Fruit fly (Drosophila melanogaster) whole organism, embryonic: Measurements from ENCODE around the gene CG32681.

Experiments
- Asciz ChIP-seq: fragments of 200-800 bp; sonication (Bioruptor generic); optimal IDR thresholded peaks from 2 replicates; lab custom pipeline; 2017; ENCODE audit warnings: missing biosample characterization, mild to moderate bottlenecking, missing genetic modification characterization, missing genetic modification reagents
- CG12104 ChIP-seq: fragments of 200-800 bp; sonication (Bioruptor generic); optimal IDR thresholded peaks from 3 replicates; lab custom pipeline; 2016; ENCODE audit warnings: missing biosample characterization, missing genetic modification characterization
- CG12155 ChIP-seq: fragments of 200-800 bp; sonication (Bioruptor generic); optimal IDR thresholded peaks from 3 replicates; lab custom pipeline; 2016; ENCODE audit warnings: missing biosample characterization, missing genetic modification characterization
- CG13624 ChIP-seq: fragments of 200-800 bp; sonication (Bioruptor generic); optimal IDR thresholded peaks from 2 replicates; lab custom pipeline; 2016; ENCODE audit warnings: missing biosample characterization, missing genetic modification characterization
- CG14441 ChIP-seq: fragments of 200-800 bp; sonication (Bioruptor generic); IDR thresholded peaks from 2 replicates; pipeline ENCODE4 v1.3.6; 2022; ENCODE audit warnings: missing biosample characterization, missing genetic modification characterization
- CG15696 ChIP-seq: fragments of 200-800 bp; sonication (Bioruptor generic); optimal IDR thresholded peaks from 2 replicates; lab custom pipeline; 2019; ENCODE audit warnings: missing biosample characterization, mild to moderate bottlenecking, missing genetic modification characterization, moderate library complexity
- CG16863 ChIP-seq: fragments of 200-800 bp; sonication (Bioruptor generic); optimal IDR thresholded peaks from 3 replicates; lab custom pipeline; 2016; ENCODE audit warnings: missing biosample characterization, missing genetic modification characterization
- CG17568 ChIP-seq: fragments of 200-800 bp; sonication (Bioruptor generic); optimal IDR thresholded peaks from 2 replicates; lab custom pipeline; 2018; ENCODE audit warnings: missing biosample characterization, mild to moderate bottlenecking, missing genetic modification characterization, moderate library complexity
- CG1792 ChIP-seq: fragments of 200-800 bp; sonication (Bioruptor generic); optimal IDR thresholded peaks from 2 replicates; lab custom pipeline; 2016; ENCODE audit warnings: missing biosample characterization, missing genetic modification characterization
- CG18599 ChIP-seq: fragments of 200-800 bp; sonication (Bioruptor generic); optimal IDR thresholded peaks from 3 replicates; lab custom pipeline; 2017; ENCODE audit warnings: missing biosample characterization, missing genetic modification characterization, mild to moderate bottlenecking, moderate library complexity, missing genetic modification reagents
- CG3065 ChIP-seq: fragments of 200-800 bp; sonication (Bioruptor generic); optimal IDR thresholded peaks from 2 replicates; lab custom pipeline; 2016; ENCODE audit warnings: missing biosample characterization, missing genetic modification characterization
- CG32532 ChIP-seq: fragments of 200-800 bp; sonication (Bioruptor generic); IDR thresholded peaks from 2 replicates; pipeline ENCODE4 v1.3.6; 2022; ENCODE audit warnings: missing biosample characterization, missing genetic modification characterization
- CG3281 ChIP-seq: fragments of 200-800 bp; sonication (Bioruptor generic); optimal IDR thresholded peaks from 3 replicates; lab custom pipeline; 2017; ENCODE audit warnings: missing biosample characterization, mild to moderate bottlenecking, missing genetic modification characterization
- CG4360 ChIP-seq: fragments of 200-800 bp; sonication (Bioruptor generic); IDR thresholded peaks from 2 replicates; pipeline ENCODE4 v1.3.6; 2022; ENCODE audit warnings: missing biosample characterization, missing genetic modification characterization
- CG6813 ChIP-seq: fragments of 200-800 bp; sonication (Bioruptor generic); optimal IDR thresholded peaks from 2 replicates; lab custom pipeline; 2017; ENCODE audit warnings: missing biosample characterization, missing genetic modification characterization, mild to moderate bottlenecking, moderate library complexity, missing genetic modification reagents
- CG8290 ChIP-seq, 3 experiments: fragments of 200-800 bp; sonication (Bioruptor generic); optimal IDR thresholded peaks; 2 replicates each; lab custom pipeline; 2016 to 2019; ENCODE audit warnings: missing biosample characterization in 3 of 3, missing genetic modification characterization in 3 of 3, mild to moderate bottlenecking in 2 of 3, moderate library complexity in 1 of 3
- CTCF ChIP-seq: fragments of 200-800 bp; sonication (Bioruptor generic); optimal IDR thresholded peaks from 2 replicates; lab custom pipeline; 2017; ENCODE audit warnings: missing biosample characterization, mild to moderate bottlenecking, missing genetic modification characterization, moderate library complexity
- Dad ChIP-seq: fragments of 200-800 bp; sonication (Bioruptor generic); optimal IDR thresholded peaks from 3 replicates; lab custom pipeline; 2016; ENCODE audit warnings: missing biosample characterization, missing genetic modification characterization
- Dbx ChIP-seq: fragments of 200-800 bp; sonication (Bioruptor generic); IDR thresholded peaks from 3 replicates; pipeline ENCODE4 v1.3.6; 2022; ENCODE audit warnings: missing biosample characterization, missing genetic modification characterization
- Dll ChIP-seq: fragments of 200-800 bp; sonication (Bioruptor generic); IDR thresholded peaks from 4 replicates; pipeline ENCODE4 v1.3.6; 2022; ENCODE audit warnings: missing biosample characterization, missing genetic modification characterization; ENCODE audit not compliant: partially characterized antibody
- Doc2 ChIP-seq: fragments of 200-800 bp; sonication (Bioruptor generic); IDR thresholded peaks from 2 replicates; pipeline ENCODE4 v1.3.6; 2022; ENCODE audit warnings: missing biosample characterization, missing genetic modification characterization
- Fer2 ChIP-seq: fragments of 200-800 bp; sonication (Bioruptor generic); optimal IDR thresholded peaks from 2 replicates; lab custom pipeline; 2018; ENCODE audit warnings: missing biosample characterization, mild to moderate bottlenecking, missing genetic modification characterization, moderate library complexity
- Hand ChIP-seq: fragments of 200-800 bp; sonication (Bioruptor generic); optimal IDR thresholded peaks from 2 replicates; lab custom pipeline; 2017; ENCODE audit warnings: mild to moderate bottlenecking, missing biosample characterization, missing genetic modification reagents, missing genetic modification characterization
- Med ChIP-seq: fragments of 200-800 bp; sonication (Bioruptor generic); peaks from one replicate; lab custom pipeline; 2016; ENCODE audit warnings: missing biosample characterization, missing genetic modification characterization, mild to moderate bottlenecking, inconsistent platforms, moderate library complexity
- NC2α ChIP-seq: fragments of 200-800 bp; sonication (Bioruptor generic); optimal IDR thresholded peaks from 2 replicates; lab custom pipeline; 2016; ENCODE audit warnings: missing biosample characterization, missing genetic modification characterization
- NC2β ChIP-seq: fragments of 200-800 bp; sonication (Bioruptor generic); optimal IDR thresholded peaks from 2 replicates; lab custom pipeline; 2016; ENCODE audit warnings: missing biosample characterization, missing genetic modification characterization
- Neu2 ChIP-seq: fragments of 200-800 bp; sonication (Bioruptor generic); optimal IDR thresholded peaks from 3 replicates; lab custom pipeline; 2016; ENCODE audit warnings: missing biosample characterization, missing genetic modification characterization, borderline replicate concordance
- NfI ChIP-seq: fragments of 200-800 bp; sonication (Bioruptor generic); optimal IDR thresholded peaks from 3 replicates; lab custom pipeline; 2018; ENCODE audit warnings: missing biosample characterization, mild to moderate bottlenecking, missing genetic modification characterization, moderate library complexity
- Oli ChIP-seq: fragments of 200-800 bp; sonication (Bioruptor generic); optimal IDR thresholded peaks from 2 replicates; lab custom pipeline; 2018; ENCODE audit warnings: missing biosample characterization, mild to moderate bottlenecking, missing genetic modification characterization, moderate library complexity
- Pdp1 ChIP-seq, 2 experiments: fragments of 200-800 bp; sonication (Bioruptor generic); optimal IDR thresholded peaks; 3 replicates each; lab custom pipeline; 2016; ENCODE audit warnings: missing biosample characterization in 2 of 2, missing genetic modification characterization in 2 of 2, mild to moderate bottlenecking in 1 of 2, moderate library complexity in 1 of 2
- Poxn ChIP-seq: fragments of 200-800 bp; sonication (Bioruptor generic); IDR thresholded peaks from 2 replicates; pipeline ENCODE4 v1.3.6; 2022; ENCODE audit warnings: missing biosample characterization, missing genetic modification characterization
- Rx ChIP-seq: fragments of 200-800 bp; sonication (Bioruptor generic); IDR thresholded peaks from 2 replicates; pipeline ENCODE4 v1.3.6; 2022; ENCODE audit warnings: missing biosample characterization, missing genetic modification characterization
- Vsx1 ChIP-seq: fragments of 200-800 bp; sonication (Bioruptor generic); optimal IDR thresholded peaks from 2 replicates; lab custom pipeline; 2017; ENCODE audit warnings: missing biosample characterization, mild to moderate bottlenecking, missing genetic modification characterization, missing genetic modification reagents
- bowl ChIP-seq: fragments of 200-800 bp; sonication (Bioruptor generic); IDR thresholded peaks from 2 replicates; pipeline ENCODE4 v1.3.6; 2022; ENCODE audit warnings: missing biosample characterization, missing genetic modification characterization
- crc ChIP-seq: fragments of 200-800 bp; sonication (Bioruptor generic); optimal IDR thresholded peaks from 2 replicates; lab custom pipeline; 2016; ENCODE audit warnings: missing biosample characterization, missing genetic modification characterization
- dpn ChIP-seq, 2 experiments: fragments of 200-800 bp; sonication (Bioruptor generic); optimal IDR thresholded peaks; 3 replicates each; lab custom pipeline; 2016; ENCODE audit warnings: missing biosample characterization in 2 of 2, missing genetic modification characterization in 2 of 2
- emc ChIP-seq: fragments of 200-800 bp; sonication (Bioruptor generic); optimal IDR thresholded peaks from 2 replicates; lab custom pipeline; 2016; ENCODE audit warnings: missing biosample characterization, missing genetic modification characterization
- insv ChIP-seq, 2 experiments: fragments of 200-800 bp; sonication (Bioruptor generic); optimal IDR thresholded peaks; 3 replicates each; lab custom pipeline; 2016 to 2018; ENCODE audit warnings: missing biosample characterization in 2 of 2, missing genetic modification characterization in 2 of 2
- jing ChIP-seq: fragments of 200-800 bp; sonication (Bioruptor generic); optimal IDR thresholded peaks from 2 replicates; lab custom pipeline; 2018; ENCODE audit warnings: missing biosample characterization, mild to moderate bottlenecking, missing genetic modification characterization
- ken ChIP-seq: fragments of 200-800 bp; sonication (Bioruptor generic); IDR thresholded peaks from 3 replicates; pipeline ENCODE4 v1.3.6; 2022; ENCODE audit warnings: missing biosample characterization, missing genetic modification characterization
- maf-S ChIP-seq: fragments of 200-800 bp; sonication (Bioruptor generic); optimal IDR thresholded peaks from 2 replicates; lab custom pipeline; 2016; ENCODE audit warnings: missing biosample characterization, missing genetic modification characterization
- mirr ChIP-seq: fragments of 200-800 bp; sonication (Bioruptor generic); optimal IDR thresholded peaks from 3 replicates; lab custom pipeline; 2018; ENCODE audit warnings: missing biosample characterization, mild to moderate bottlenecking, missing genetic modification characterization
- nmo ChIP-seq: fragments of 200-800 bp; sonication (Bioruptor generic); optimal IDR thresholded peaks from 2 replicates; lab custom pipeline; 2018; ENCODE audit warnings: missing biosample characterization, mild to moderate bottlenecking, missing genetic modification characterization, moderate library complexity
- otp ChIP-seq: fragments of 200-800 bp; sonication (Bioruptor generic); IDR thresholded peaks from 3 replicates; pipeline ENCODE4, ENCODE4 v1.3.6; 2022; ENCODE audit warnings: missing biosample characterization, missing genetic modification characterization
- schlank ChIP-seq: fragments of 200-800 bp; sonication (Bioruptor generic); optimal IDR thresholded peaks from 2 replicates; lab custom pipeline; 2018; ENCODE audit warnings: missing biosample characterization, mild to moderate bottlenecking, missing genetic modification characterization
- sens ChIP-seq: fragments of 200-800 bp; sonication (Bioruptor generic); peaks from one replicate; lab custom pipeline; 2016; ENCODE audit warnings: missing biosample characterization, missing genetic modification characterization
- trh ChIP-seq: fragments of 200-800 bp; sonication (Bioruptor generic); optimal IDR thresholded peaks from 2 replicates; lab custom pipeline; 2016; ENCODE audit warnings: missing biosample characterization, missing genetic modification characterization
- tup ChIP-seq: fragments of 200-800 bp; sonication (Bioruptor generic); optimal IDR thresholded peaks from 2 replicates; lab custom pipeline; 2016; ENCODE audit warnings: missing biosample characterization, mild to moderate bottlenecking, missing genetic modification characterization, moderate library complexity
- wdn ChIP-seq: fragments of 200-800 bp; sonication (Bioruptor generic); IDR thresholded peaks from 2 replicates; pipeline ENCODE4 v1.3.6; 2022; ENCODE audit warnings: missing biosample characterization, missing genetic modification characterization
- yki ChIP-seq: fragments of >200 bp; optimal IDR thresholded peaks from 3 replicates; lab custom pipeline; 2018
- z ChIP-seq: fragments of 200-800 bp; sonication (Bioruptor generic); IDR thresholded peaks from 3 replicates; pipeline ENCODE4 v1.3.6; 2022; ENCODE audit warnings: missing biosample characterization, missing genetic modification characterization
- zen2 ChIP-seq: fragments of 200-800 bp; sonication (Bioruptor generic); IDR thresholded peaks from 3 replicates; pipeline ENCODE4 v1.3.6; 2022; ENCODE audit warnings: missing biosample characterization, missing genetic modification characterization; ENCODE audit not compliant: partially characterized antibody

CG32681 gene

dm6 chrX:10386810-10387340, 5.7 kb upstream of the CG32681 start (continued):
- TF ChIP-seq CG32532 (GFP tag; lab: Robert Waterston, UW) = no peak
- TF ChIP-seq mirr = peak; percentile 28
- TF ChIP-seq Doc2 (GFP tag; lab: Robert Waterston, UW) = no peak
- no peak for TF ChIP-seq CG8290 (GFP tag; optimal IDR thresholded peaks at IDR 0.05; lab: Kevin White, UChicago)
- peak in 1 of 2 experiments; percentile 0 for TF ChIP-seq CG8290 (tag; optimal IDR thresholded peaks at IDR 0.05; lab: Kevin White, UChicago)
- TF ChIP-seq CG12155 (GFP tag; lab: Kevin White, UChicago) = no peak
- no peak for TF ChIP-seq Oli (tag; lab: Kevin White, UChicago)
- TF ChIP-seq dpn (GFP tag; optimal IDR thresholded peaks at IDR 0.05; lab: Kevin White, UChicago) = no peak
- peak; percentile 23 for TF ChIP-seq Vsx1 (GFP tag; lab: Kevin White, UChicago)
- TF ChIP-seq z (GFP tag; lab: Robert Waterston, UW) = no peak
- no peak for TF ChIP-seq yki (lab: Kevin White, UChicago)
- TF ChIP-seq jing (GFP tag; lab: Kevin White, UChicago) = no peak
- no peak for TF ChIP-seq Dbx (GFP tag; lab: Robert Waterston, UW)
- no peak for TF ChIP-seq CG17568
- no peak for TF ChIP-seq Asciz (GFP tag; lab: Kevin White, UChicago)
- no peak for TF ChIP-seq NC2β
- no peak for TF ChIP-seq NC2α (GFP tag; lab: Kevin White, UChicago)
- no peak for TF ChIP-seq zen2 (GFP tag; lab: Robert Waterston, UW)
- TF ChIP-seq tup = no peak
- no peak for TF ChIP-seq Hand
- no peak for TF ChIP-seq otp (GFP tag; lab: Robert Waterston, UW)
- TF ChIP-seq Dad (GFP tag; lab: Kevin White, UChicago) = no peak
- TF ChIP-seq crc (GFP tag; lab: Kevin White, UChicago) = no peak
- peak; percentile 85 for TF ChIP-seq Med (GFP tag; lab: Kevin White, UChicago)
- peak; percentile 27 for TF ChIP-seq sens (GFP tag; lab: Kevin White, UChicago)
- TF ChIP-seq wdn (GFP tag; lab: Robert Waterston, UW) = no peak
- TF ChIP-seq NfI (GFP tag; lab: Kevin White, UChicago) = no peak
- no peak for TF ChIP-seq CG12104 (GFP tag; lab: Kevin White, UChicago)
- no peak for TF ChIP-seq CG16863 (GFP tag; lab: Kevin White, UChicago)
- no peak for TF ChIP-seq trh (GFP tag; lab: Kevin White, UChicago)
- TF ChIP-seq CG15696 (tag; lab: Kevin White, UChicago) = no peak
- peak; percentile 35 for TF ChIP-seq CG4360 (GFP tag; lab: Robert Waterston, UW)
- TF ChIP-seq CG13624 (GFP tag; lab: Kevin White, UChicago) = peak; percentile 4
- no peak for TF ChIP-seq CG6813
- no peak for TF ChIP-seq CG3281 (GFP tag; lab: Kevin White, UChicago)
- no peak for TF ChIP-seq CG3065
- TF ChIP-seq bowl = no peak
- no peak for TF ChIP-seq ken (GFP tag; lab: Robert Waterston, UW)
- no peak for TF ChIP-seq CG14441
- no peak for TF ChIP-seq insv (GFP tag; optimal IDR thresholded peaks at IDR 0.05; lab: Kevin White, UChicago)
- no peak for TF ChIP-seq emc (GFP tag; lab: Kevin White, UChicago)
- peak in 1 of 2 experiments; percentile 51 for TF ChIP-seq Pdp1 (GFP tag; optimal IDR thresholded peaks at IDR 0.05; lab: Kevin White, UChicago)
- TF ChIP-seq maf-S (GFP tag; lab: Kevin White, UChicago) = no peak
- TF ChIP-seq CG18599 (GFP tag; lab: Kevin White, UChicago) = no peak
- TF ChIP-seq Fer2 = no peak
- no peak for TF ChIP-seq schlank
- TF ChIP-seq CTCF (GFP tag; lab: Kevin White, UChicago) = no peak
- peak; percentile 44; the same call in 1 of the 4 replicates for TF ChIP-seq Dll
- no peak for TF ChIP-seq Rx (GFP tag; lab: Robert Waterston, UW)
- no peak for TF ChIP-seq Neu2 (GFP tag; lab: Kevin White, UChicago)
- no peak for TF ChIP-seq CG1792 (GFP tag; lab: Kevin White, UChicago)
- no peak for TF ChIP-seq Poxn (GFP tag; lab: Robert Waterston, UW)
- TF ChIP-seq nmo = no peak
